Fruit fly (Drosophila melanogaster): ENCODE data around the gene NP15.6.

DNA sequence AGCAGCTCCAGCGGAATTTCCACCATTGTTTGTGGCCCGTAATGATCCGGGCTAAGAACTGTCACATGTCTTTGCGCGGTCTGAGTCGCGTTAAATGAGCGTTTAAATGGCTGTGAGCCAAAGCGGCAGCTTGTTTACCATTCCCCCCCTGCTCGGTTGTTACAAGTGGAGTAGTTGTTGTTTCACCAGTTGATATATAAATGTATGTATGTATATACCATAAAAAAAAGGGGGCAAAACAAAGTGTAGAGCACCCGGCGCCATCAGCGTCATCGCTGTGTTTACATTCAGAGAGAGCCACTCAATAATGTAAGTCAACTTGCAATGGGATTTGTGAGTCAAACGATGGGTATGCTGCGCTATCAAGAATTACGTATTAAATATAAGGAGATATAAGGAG is 29.7 kb downstream of the NP15.6 start:
- no peak for TF ChIP-seq fd64A (GFP tag; optimal IDR thresholded peaks at IDR 0.05)
- TF ChIP-seq esg (GFP tag; conservative IDR thresholded peaks at IDR 0.05), result no peak
- TF ChIP-seq gce (GFP tag; IDR thresholded peaks at IDR 0.05), result no peak
- TF ChIP-seq CG2199 (GFP tag; IDR thresholded peaks at IDR 0.05), result 0 out of 3 replicates have a peak, but pooled peaks have one; percentile 40
- TF ChIP-seq CG7556 (GFP tag; optimal IDR thresholded peaks at IDR 0.05), result no peak

Measured in whole organism, embryonic.